Worm (Caenorhabditis elegans): Measurements from ENCODE around the gene ttr-17.

The ttr-17 gene

ce11 chrIV:11036222-11036621 lies 30.6 kb downstream of the ttr-17 start, which contains the start of gene fkb-1 (continued):
- TF ChIP-seq lin-15B (tag; optimal IDR thresholded peaks at IDR 0.05) (peak; percentile 6), ztf-4 (tag; optimal IDR thresholded peaks at IDR 0.05) (no peak), lin-13 (GFP tag; optimal IDR thresholded peaks at IDR 0.05) (peak; percentile 47), unc-30 (tag; optimal IDR thresholded peaks at IDR 0.05) (no peak), elt-2 (tag; optimal IDR thresholded peaks at IDR 0.05) (peak; percentile 3), ama-1 (optimal IDR thresholded peaks at IDR 0.05) (no peak), sup-37 (GFP tag; optimal IDR thresholded peaks at IDR 0.05) (no peak), unc-98 (GFP tag; IDR thresholded peaks at IDR 0.05) (no peak), fkh-4 (tag; optimal IDR thresholded peaks at IDR 0.05; ENCODE audit: borderline replicate concordance) (no peak), nhr-11 (tag; optimal IDR thresholded peaks at IDR 0.05) (peak; percentile 45), nhr-47 (tag; optimal IDR thresholded peaks at IDR 0.05) (peak; percentile 80), unc-62 (GFP tag; optimal IDR thresholded peaks at IDR 0.05) (no peak), dpl-1 (GFP tag; optimal IDR thresholded peaks at IDR 0.05) (peak; percentile 59 to 75 (median 74)), aha-1 (tag; optimal IDR thresholded peaks at IDR 0.05) (no peak), lin-35 (GFP tag; optimal IDR thresholded peaks at IDR 0.05) (peak; percentile 79), nhr-19 (GFP tag; conservative IDR thresholded peaks at IDR 0.05) (peak; percentile 71), grh-1 (GFP tag; IDR thresholded peaks at IDR 0.05) (no peak), irx-1 (tag; optimal IDR thresholded peaks at IDR 0.05) (peak; percentile 61), egl-13 (tag; optimal IDR thresholded peaks at IDR 0.05) (peak; percentile 47), unc-130 (tag; optimal IDR thresholded peaks at IDR 0.05) (peak; percentile 42), aly-2 (tag; optimal IDR thresholded peaks at IDR 0.05) (no peak), elt-3 (tag; optimal IDR thresholded peaks at IDR 0.05) (peak in 1 of 6 experiments; percentile 45), fkh-8 (tag; optimal IDR thresholded peaks at IDR 0.05) (peak; percentile 58), nhr-90 (tag; optimal IDR thresholded peaks at IDR 0.05; ENCODE audit: poor library complexity) (peak; percentile 55), pax-3 (tag; optimal IDR thresholded peaks at IDR 0.05) (no peak), rnt-1 (tag; optimal IDR thresholded peaks at IDR 0.05) (peak; percentile 74), lin-14 (GFP tag; optimal IDR thresholded peaks at IDR 0.05) (peak; percentile 82), ceh-88 (GFP tag; IDR thresholded peaks at IDR 0.05) (peak; percentile 25; the same call in 1 of the 2 replicates), efl-1 (optimal IDR thresholded peaks at IDR 0.05) (peak; percentile 66 to 78), efl-1 (GFP tag; optimal IDR thresholded peaks at IDR 0.05 in 1 of 2) (peak; percentile 68 to 96), mdl-1 (tag; optimal IDR thresholded peaks at IDR 0.05) (peak in 1 of 2 experiments; percentile 61)

- TF ChIP-seq efl-1 (optimal IDR thresholded peaks at IDR 0.05), result no peak
- TF ChIP-seq efl-1 (GFP tag; optimal IDR thresholded peaks at IDR 0.05 in 1 of 2), result peak in 1 of 2 experiments; percentile 78
- no peak for TF ChIP-seq C34B4.2 (tag; optimal IDR thresholded peaks at IDR 0.05)
Observed at ce11 chrIV:11032288-11032687, 34.5 kb downstream of the ttr-17 start, which contains the start of gene hrg-6. Gene hrg-6, plus strand, starts transcription at chrIV:11032588.

DNA sequence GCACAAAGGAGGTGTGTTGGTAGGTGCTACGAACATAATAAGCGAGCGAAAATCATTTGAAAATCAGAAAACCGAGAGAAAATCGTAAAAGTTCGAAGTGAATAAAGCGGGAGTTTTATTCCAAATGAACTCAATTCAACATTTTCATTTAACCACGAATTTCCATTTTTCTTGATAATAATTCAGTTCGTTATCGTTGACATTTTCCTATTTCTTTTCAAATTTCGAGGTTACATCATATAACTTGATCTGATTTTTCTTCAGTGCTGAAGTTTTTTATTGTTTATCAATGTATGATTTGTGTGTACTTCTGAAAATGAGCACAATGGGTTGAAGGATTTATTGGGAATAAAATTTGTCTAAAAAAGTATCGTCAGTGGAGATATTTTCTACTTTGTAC lies 35.2 kb downstream of the ttr-17 start:
- TF ChIP-seq lsy-2 (tag; optimal IDR thresholded peaks at IDR 0.05), result no peak
- peak; percentile 71 for TF ChIP-seq elt-2 (tag; optimal IDR thresholded peaks at IDR 0.05)

DNA sequence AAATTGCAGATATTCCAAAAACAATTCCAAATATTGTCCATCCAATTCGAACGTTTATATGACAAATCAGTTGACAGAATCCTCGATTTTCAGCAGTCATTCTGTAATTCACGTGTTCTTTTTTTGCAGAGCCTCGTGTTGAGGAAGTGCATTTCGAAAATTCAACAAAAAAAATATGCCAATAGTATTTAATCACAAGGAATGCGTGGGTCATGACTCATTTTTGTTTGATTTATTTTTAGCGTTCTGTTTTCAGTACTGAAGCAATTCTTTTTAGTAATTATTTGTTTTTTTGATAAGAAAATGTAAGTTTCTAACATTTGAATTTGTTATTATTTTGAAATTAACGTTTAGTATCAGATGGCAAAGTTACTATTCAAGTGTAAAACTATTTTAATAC lies 35.9 kb downstream of the ttr-17 start, which contains the start of gene hrg-4:
hrg-4 (minus strand) TSS at position 101 of the 400 bp plus-strand sequence.
- TF ChIP-seq unc-86 (tag; optimal IDR thresholded peaks at IDR 0.05) (no peak), efl-1 (optimal IDR thresholded peaks at IDR 0.05) (no peak), efl-1 (GFP tag; optimal IDR thresholded peaks at IDR 0.05 in 1 of 2) (no peak)

DNA sequence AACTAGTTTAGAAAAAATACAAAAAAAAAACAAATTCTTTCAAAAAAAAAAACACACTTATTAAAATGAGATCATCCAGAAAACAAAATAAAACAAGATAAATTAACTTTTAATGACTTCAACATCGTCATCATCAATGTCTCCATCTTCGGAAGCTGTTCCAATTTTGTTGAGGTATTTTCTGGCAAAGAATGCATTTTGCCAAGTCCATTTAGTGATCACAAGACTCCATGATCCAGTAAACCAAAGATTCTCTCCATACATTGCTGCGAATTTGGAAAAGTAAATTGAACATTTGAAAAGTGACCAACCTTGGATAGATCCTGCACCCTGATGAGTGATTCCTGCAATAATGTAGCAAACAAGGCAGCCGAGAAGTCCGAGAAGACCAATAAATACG lies 36.7 kb downstream of the ttr-17 start:
- no peak for TF ChIP-seq Y116A8C.19 (tag; optimal IDR thresholded peaks at IDR 0.05; ENCODE audit: borderline replicate concordance)
- no peak for TF ChIP-seq hlh-4 (tag; optimal IDR thresholded peaks at IDR 0.05)
- TF ChIP-seq nhr-77 (tag; optimal IDR thresholded peaks at IDR 0.05), result no peak
- no peak for TF ChIP-seq ama-1 (optimal IDR thresholded peaks at IDR 0.05)
- no peak for TF ChIP-seq unc-98 (GFP tag; IDR thresholded peaks at IDR 0.05)
- TF ChIP-seq nhr-84 (tag; optimal IDR thresholded peaks at IDR 0.05), result no peak
- no peak for TF ChIP-seq zag-1 (tag; optimal IDR thresholded peaks at IDR 0.05)
- no peak for TF ChIP-seq nhr-12 (tag; optimal IDR thresholded peaks at IDR 0.05)
- no peak for TF ChIP-seq lin-14 (GFP tag; optimal IDR thresholded peaks at IDR 0.05)
- no peak for TF ChIP-seq lin-39 (tag; optimal IDR thresholded peaks at IDR 0.05)
- TF ChIP-seq fkh-4 (tag; optimal IDR thresholded peaks at IDR 0.05; ENCODE audit: borderline replicate concordance), result no peak
- no peak for TF ChIP-seq lsy-2 (tag; optimal IDR thresholded peaks at IDR 0.05)
- TF ChIP-seq fkh-10 (GFP tag; optimal IDR thresholded peaks at IDR 0.05), result no peak
- no peak for TF ChIP-seq ztf-11 (tag; optimal IDR thresholded peaks at IDR 0.05)
- no peak for TF ChIP-seq ceh-82 (tag; optimal IDR thresholded peaks at IDR 0.05)
- TF ChIP-seq snu-23 (GFP tag; optimal IDR thresholded peaks at IDR 0.05), result no peak
- no peak for TF ChIP-seq lin-13 (GFP tag; optimal IDR thresholded peaks at IDR 0.05)
- TF ChIP-seq hlh-17 (GFP tag; optimal IDR thresholded peaks at IDR 0.05; ENCODE audit: borderline replicate concordance), result no peak

Measured in whole organism, L1 larva.